ENCODE assay signal across 1 fruit fly cellular context in genomic region chrX:498924-499588, dm6.
TF ChIP-seq lines count a peak whose summit lies in the region.

No protein-coding gene starts in this region.

TF ChIP-seq in whole organism, embryonic, 481 proteins besides CTCF, POLR2A, EP300 and RAD21 (continued from another document):
- no peak for TF ChIP-seq mirr (GFP tag; optimal IDR thresholded peaks at IDR 0.05; lab: Kevin White, UChicago)
- no peak for TF ChIP-seq ap (GFP tag; IDR thresholded peaks at IDR 0.05; lab: Robert Waterston, UW)
- TF ChIP-seq CG1024 (GFP tag; IDR thresholded peaks at IDR 0.05; lab: Robert Waterston, UW): no peak
- TF ChIP-seq unpg (GFP tag; optimal IDR thresholded peaks at IDR 0.05; lab: Kevin White, UChicago): no peak
- TF ChIP-seq CG4404 (GFP tag; IDR thresholded peaks at IDR 0.05; lab: Robert Waterston, UW): no peak
- TF ChIP-seq CG3995 (GFP tag; optimal IDR thresholded peaks at IDR 0.05; lab: Kevin White, UChicago): no peak
- TF ChIP-seq Rx (GFP tag; IDR thresholded peaks at IDR 0.05; lab: Robert Waterston, UW): no peak
- no peak for TF ChIP-seq NC2β (GFP tag; optimal IDR thresholded peaks at IDR 0.05; lab: Kevin White, UChicago)
- no peak for TF ChIP-seq CG8281 (tag; optimal IDR thresholded peaks at IDR 0.05; lab: Kevin White, UChicago)
- no peak for TF ChIP-seq Hmr (GFP tag; optimal IDR thresholded peaks at IDR 0.05; lab: Kevin White, UChicago)
- peak; percentile 41 for TF ChIP-seq CG10274 (GFP tag; optimal IDR thresholded peaks at IDR 0.05; lab: Kevin White, UChicago)
- no peak for TF ChIP-seq zfh2 (GFP tag; optimal IDR thresholded peaks at IDR 0.05; lab: Kevin White, UChicago)
- peak; percentile 21 for TF ChIP-seq grn (GFP tag; optimal IDR thresholded peaks at IDR 0.05; lab: Kevin White, UChicago)
- no peak for TF ChIP-seq H15 (GFP tag; IDR thresholded peaks at IDR 0.05; lab: Robert Waterston, UW)
- TF ChIP-seq tll (GFP tag; optimal IDR thresholded peaks at IDR 0.05; lab: Kevin White, UChicago): no peak
- TF ChIP-seq Sin3A (optimal IDR thresholded peaks at IDR 0.05; lab: Kevin White, UChicago): no peak
- no peak for TF ChIP-seq CG14860 (GFP tag; IDR thresholded peaks at IDR 0.05; lab: Robert Waterston, UW; ENCODE audit: partially characterized antibody)
- TF ChIP-seq CG3065 (GFP tag; optimal IDR thresholded peaks at IDR 0.05; lab: Kevin White, UChicago): no peak
- TF ChIP-seq salm (tag; optimal IDR thresholded peaks at IDR 0.05; lab: Kevin White, UChicago): no peak
- peak; percentile 47 for TF ChIP-seq sd (tag; optimal IDR thresholded peaks at IDR 0.05; lab: Kevin White, UChicago)
- no peak for TF ChIP-seq CG2889 (GFP tag; IDR thresholded peaks at IDR 0.05; lab: Robert Waterston, UW)
- no peak for TF ChIP-seq vvl (GFP tag; IDR thresholded peaks at IDR 0.05; lab: Robert Waterston, UW)
- no peak for TF ChIP-seq ro (GFP tag; IDR thresholded peaks at IDR 0.05; lab: Robert Waterston, UW)
- no peak for TF ChIP-seq CG5245 (GFP tag; optimal IDR thresholded peaks at IDR 0.05; lab: Kevin White, UChicago)
- TF ChIP-seq onecut (GFP tag; IDR thresholded peaks at IDR 0.05; lab: Robert Waterston, UW): peak; percentile 95
- no peak for TF ChIP-seq crc (GFP tag; optimal IDR thresholded peaks at IDR 0.05; lab: Kevin White, UChicago)
- no peak for TF ChIP-seq Asciz (GFP tag; optimal IDR thresholded peaks at IDR 0.05; lab: Kevin White, UChicago)
- TF ChIP-seq CG17829 (tag; optimal IDR thresholded peaks at IDR 0.05; lab: Kevin White, UChicago): no peak
- TF ChIP-seq CrebB (tag; optimal IDR thresholded peaks at IDR 0.05; lab: Kevin White, UChicago): no peak
- no peak for TF ChIP-seq Antp (GFP tag; optimal IDR thresholded peaks at IDR 0.05; lab: Kevin White, UChicago)
- TF ChIP-seq CG15011 (GFP tag; optimal IDR thresholded peaks at IDR 0.05; lab: Kevin White, UChicago): no peak
- no peak for TF ChIP-seq dmrt11E (tag; optimal IDR thresholded peaks at IDR 0.05; lab: Kevin White, UChicago)
- TF ChIP-seq az2 (GFP tag; optimal IDR thresholded peaks at IDR 0.05; lab: Kevin White, UChicago): no peak
- TF ChIP-seq CG10959 (GFP tag; IDR thresholded peaks at IDR 0.05; lab: Robert Waterston, UW): no peak
- no peak for TF ChIP-seq CG4328 (GFP tag; optimal IDR thresholded peaks at IDR 0.05; lab: Kevin White, UChicago)
- no peak for TF ChIP-seq klu (GFP tag; IDR thresholded peaks at IDR 0.05; lab: Robert Waterston, UW)
- TF ChIP-seq twi (tag; optimal IDR thresholded peaks at IDR 0.05; lab: Kevin White, UChicago): peak; percentile 53
- no peak for TF ChIP-seq vfl (GFP tag; optimal IDR thresholded peaks at IDR 0.05; lab: Kevin White, UChicago)
- peak; percentile 36 for TF ChIP-seq gcm (GFP tag; optimal IDR thresholded peaks at IDR 0.05; lab: Kevin White, UChicago)
- TF ChIP-seq Rfx (GFP tag; IDR thresholded peaks at IDR 0.05; lab: Robert Waterston, UW): no peak
- no peak for TF ChIP-seq toy (GFP tag; IDR thresholded peaks at IDR 0.05; lab: Robert Waterston, UW)
- TF ChIP-seq ken (GFP tag; IDR thresholded peaks at IDR 0.05; lab: Robert Waterston, UW): no peak
- TF ChIP-seq Trl (optimal IDR thresholded peaks at IDR 0.05; lab: Kevin White, UChicago): peak; percentile 51 to 81
- no peak for TF ChIP-seq Trl (GFP tag; optimal IDR thresholded peaks at IDR 0.05; lab: Kevin White, UChicago)
- TF ChIP-seq CG6854 (GFP tag; optimal IDR thresholded peaks at IDR 0.05; lab: Kevin White, UChicago): no peak
- TF ChIP-seq cas (GFP tag; IDR thresholded peaks at IDR 0.05; lab: Robert Waterston, UW): no peak
- TF ChIP-seq usp (GFP tag; optimal IDR thresholded peaks at IDR 0.05; lab: Kevin White, UChicago): no peak
- TF ChIP-seq Awh (GFP tag; IDR thresholded peaks at IDR 0.05; lab: Robert Waterston, UW): no peak
- no peak for TF ChIP-seq CG9876 (GFP tag; optimal IDR thresholded peaks at IDR 0.05; lab: Kevin White, UChicago)
- TF ChIP-seq CG11504 (tag; optimal IDR thresholded peaks at IDR 0.05; lab: Kevin White, UChicago): no peak
- no peak for TF ChIP-seq ranshi (GFP tag; IDR thresholded peaks at IDR 0.05; lab: Robert Waterston, UW)
- no peak for TF ChIP-seq dysf (GFP tag; IDR thresholded peaks at IDR 0.05; lab: Robert Waterston, UW)
- no peak for TF ChIP-seq Adf1 (GFP tag; IDR thresholded peaks at IDR 0.05; lab: Robert Waterston, UW)
- peak; percentile 51 for TF ChIP-seq cg (GFP tag; optimal IDR thresholded peaks at IDR 0.05; lab: Kevin White, UChicago)
